Worm (Caenorhabditis elegans): ENCODE results near the gene prdx-2.
A peak's percentile ranks its signal among the peaks of the same experiment; 100 is the strongest.

ce11 chrII:5416204-5416764 lies 38.3 kb downstream of the prdx-2 start, which contains the start of gene EEED8.2:
- no peak for TF ChIP-seq nhr-12 (tag; optimal IDR thresholded peaks at IDR 0.05)
- TF ChIP-seq nhr-28 (tag; optimal IDR thresholded peaks at IDR 0.05), result no peak
- TF ChIP-seq pha-4 (tag; optimal IDR thresholded peaks at IDR 0.05), result peak; percentile 26
- no peak for TF ChIP-seq ceh-82 (tag; optimal IDR thresholded peaks at IDR 0.05)
- no peak for TF ChIP-seq unc-39 (tag; optimal IDR thresholded peaks at IDR 0.05)
- TF ChIP-seq skn-1 (tag; optimal IDR thresholded peaks at IDR 0.05), result no peak
